Fruit fly (Drosophila melanogaster): Measurements from ENCODE around the gene Naa40.

Gene Naa40

DNA sequence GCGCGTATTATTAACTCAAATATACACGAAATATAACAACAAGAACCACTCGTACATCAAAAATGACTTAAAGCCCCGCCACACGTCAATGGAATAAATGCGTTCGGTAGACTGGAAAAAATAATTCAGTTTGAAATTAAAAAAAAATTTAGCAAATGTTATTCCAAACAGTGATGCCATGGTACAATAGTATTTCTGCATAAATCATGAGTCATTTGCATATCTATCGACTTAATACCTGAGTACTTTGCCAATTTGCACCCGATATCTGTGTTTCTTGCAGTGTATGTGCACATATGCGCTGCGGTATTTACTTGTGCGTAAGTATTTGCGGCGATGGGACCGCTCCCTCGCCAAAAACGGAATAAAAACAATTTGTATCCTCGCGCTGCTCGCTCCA lies 38.4 kb upstream of the Naa40 start (continued):
- TF ChIP-seq lmd (GFP tag; IDR thresholded peaks at IDR 0.05) (0 out of 2 replicates have a peak, but pooled peaks have one; percentile 27), CG7963 (GFP tag; IDR thresholded peaks at IDR 0.05; ENCODE audit: partially characterized antibody) (no peak), mam (GFP tag; optimal IDR thresholded peaks at IDR 0.05) (peak; percentile 23), stwl (tag; optimal IDR thresholded peaks at IDR 0.05) (no peak), Drgx (GFP tag; IDR thresholded peaks at IDR 0.05) (peak; percentile 76), hbn (GFP tag; IDR thresholded peaks at IDR 0.05; ENCODE audit: partially characterized antibody) (no peak), dysf (GFP tag; IDR thresholded peaks at IDR 0.05) (peak; percentile 47; the same call in 2 of the 3 replicates), CG16815 (GFP tag; optimal IDR thresholded peaks at IDR 0.05) (peak; percentile 13), Dbx (GFP tag; IDR thresholded peaks at IDR 0.05) (no peak), Optix (GFP tag; IDR thresholded peaks at IDR 0.05) (no peak), ttk (GFP tag; IDR thresholded peaks at IDR 0.05) (no peak), CG30403 (GFP tag; optimal IDR thresholded peaks at IDR 0.05) (peak; percentile 31), CG10654 (GFP tag; optimal IDR thresholded peaks at IDR 0.05) (peak; percentile 39), pnt (GFP tag; optimal IDR thresholded peaks at IDR 0.05) (no peak), Ets97D (GFP tag; optimal IDR thresholded peaks at IDR 0.05) (peak; percentile 4), stc (GFP tag; IDR thresholded peaks at IDR 0.05) (peak; percentile 26; the same call in 1 of the 2 replicates), CG15011 (GFP tag; optimal IDR thresholded peaks at IDR 0.05) (no peak), CG16863 (GFP tag; optimal IDR thresholded peaks at IDR 0.05) (peak; percentile 19), CG17385 (GFP tag; optimal IDR thresholded peaks at IDR 0.05) (peak; percentile 9), CG12071 (GFP tag; optimal IDR thresholded peaks at IDR 0.05) (no peak), bigmax (GFP tag; optimal IDR thresholded peaks at IDR 0.05) (no peak), CG1792 (GFP tag; optimal IDR thresholded peaks at IDR 0.05) (peak; percentile 38), Aef1 (GFP tag; IDR thresholded peaks at IDR 0.05) (peak; percentile 25; the same call in 1 of the 3 replicates), HLH54F (GFP tag; optimal IDR thresholded peaks at IDR 0.05) (peak; percentile 21), Myb (GFP tag; optimal IDR thresholded peaks at IDR 0.05) (no peak), salm (tag; optimal IDR thresholded peaks at IDR 0.05) (no peak), CG7271 (tag; optimal IDR thresholded peaks at IDR 0.05) (no peak), yki (optimal IDR thresholded peaks at IDR 0.05) (no peak), Oaz (GFP tag; IDR thresholded peaks at IDR 0.05) (0 out of 2 replicates have a peak, but pooled peaks have one; percentile 15), CG2120 (GFP tag; optimal IDR thresholded peaks at IDR 0.05) (peak; percentile 2), ac (GFP tag; optimal IDR thresholded peaks at IDR 0.05) (no peak), CG10979 (tag; optimal IDR thresholded peaks at IDR 0.05) (peak; percentile 23), Nf-YA (GFP tag; IDR thresholded peaks at IDR 0.05) (no peak), CG4360 (GFP tag; IDR thresholded peaks at IDR 0.05) (no peak), B-H1 (GFP tag; IDR thresholded peaks at IDR 0.05) (no peak), Med (GFP tag) (peak; percentile 78), Atf3 (GFP tag; optimal IDR thresholded peaks at IDR 0.05) (peak; percentile 14), HmgD (GFP tag; optimal IDR thresholded peaks at IDR 0.05) (no peak), hkb (optimal IDR thresholded peaks at IDR 0.05) (no peak), hkb (GFP tag; IDR thresholded peaks at IDR 0.05) (0 out of 2 replicates have a peak, but pooled peaks have one; percentile 29), CG43689 (GFP tag; IDR thresholded peaks at IDR 0.05) (0 out of 2 replicates have a peak, but pooled peaks have one; percentile 18), chif (GFP tag; optimal IDR thresholded peaks at IDR 0.05) (peak; percentile 26 to 47), Ada2b (GFP tag; IDR thresholded peaks at IDR 0.05) (peak; percentile 53), CG14014 (GFP tag; IDR thresholded peaks at IDR 0.05) (peak; percentile 30; the same call in 1 of the 2 replicates), ind (GFP tag; optimal IDR thresholded peaks at IDR 0.05) (peak; percentile 51), Rfx (GFP tag; IDR thresholded peaks at IDR 0.05) (peak; percentile 32; the same call in 1 of the 2 replicates), so (GFP tag; IDR thresholded peaks at IDR 0.05) (peak; percentile 37; the same call in 1 of the 3 replicates), esg (GFP tag; conservative IDR thresholded peaks at IDR 0.05) (peak; percentile 45), Lpt (GFP tag; optimal IDR thresholded peaks at IDR 0.05) (no peak), Hr51 (GFP tag; optimal IDR thresholded peaks at IDR 0.05) (peak in 1 of 2 experiments; percentile 28), pum (GFP tag; optimal IDR thresholded peaks at IDR 0.05) (peak; percentile 6), Chrac-16 (GFP tag; optimal IDR thresholded peaks at IDR 0.05) (peak; percentile 26), unpg (GFP tag; optimal IDR thresholded peaks at IDR 0.05) (peak; percentile 44)
